Worm (Caenorhabditis elegans) whole organism, L4/young adult: ENCODE data around the gene sek-6.

Experiments used
- W03F9.2 ChIP-seq: fragments of 150-350 bp; optimal IDR thresholded peaks from 2 replicates; lab custom pipeline; 2014; ENCODE audit warnings: missing biosample characterization, missing genetic modification characterization
- him-1 ChIP-seq: sonication (generic microtip); optimal IDR thresholded peaks from 2 replicates; lab custom pipeline; 2016; ENCODE audit warnings: missing genotype, missing genetic modification reagents, missing genetic modification characterization, missing compliant biosample characterization

DNA sequence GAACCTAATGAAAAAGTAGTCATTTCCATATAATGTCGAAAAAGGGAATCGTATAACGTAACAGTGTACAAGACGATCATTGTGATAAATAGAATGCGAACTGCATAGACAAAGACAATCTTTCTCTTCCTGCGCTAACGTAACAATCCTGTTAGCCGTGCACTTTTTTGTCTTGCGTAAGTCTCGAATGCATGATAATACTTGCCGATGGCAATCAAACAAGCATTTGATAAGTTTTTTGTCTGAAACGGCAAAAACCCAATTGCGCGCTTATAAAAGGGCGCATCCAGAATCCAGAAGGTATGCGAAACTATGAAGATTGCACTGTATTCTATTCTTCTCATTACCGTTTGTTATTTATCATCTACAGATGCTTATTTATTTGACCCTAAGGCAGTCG lies 44.0 kb downstream of the sek-6 start, which contains the start of gene dao-4:
- TF ChIP-seq W03F9.2 (no peak), him-1 (tag; lab: Kevin White, UChicago) (no peak)
